Worm (Caenorhabditis elegans) whole organism, L2 larva: Measurements from ENCODE around the gene nhx-4.

Source experiments
- F13H6.1 ChIP-seq: sonication (generic microtip); optimal IDR thresholded peaks from 2 replicates; lab custom pipeline; 2016; ENCODE audit warnings: missing genetic modification characterization, missing compliant biosample characterization
- blmp-1 ChIP-seq: sonication (generic microtip); optimal IDR thresholded peaks from 2 replicates; lab custom pipeline; 2017; ENCODE audit warnings: missing genetic modification characterization, mild to moderate bottlenecking, missing compliant biosample characterization, antibody characterized with exemption, moderate library complexity; ENCODE audit not compliant: insufficient read depth
- crh-2 ChIP-seq: sonication (generic microtip); optimal IDR thresholded peaks from 2 replicates; lab custom pipeline; 2017; ENCODE audit warnings: missing biosample characterization, missing genetic modification characterization
- egl-27 ChIP-seq: sonication (generic microtip); optimal IDR thresholded peaks from 3 replicates; lab custom pipeline; 2017; ENCODE audit warnings: missing biosample characterization, missing genetic modification reagents, missing genetic modification characterization
- lin-13 ChIP-seq: fragments of 150-350 bp; optimal IDR thresholded peaks from 2 replicates; lab custom pipeline; 2014; ENCODE audit warnings: missing biosample characterization, missing genetic modification reagents, missing genetic modification characterization
- mdl-1 ChIP-seq, 2 experiments: fragments of 150-350 bp in 1 of 2; sonication (generic microtip) in 1 of 2; optimal IDR thresholded peaks; 2 replicates each; lab custom pipeline; 2017; ENCODE audit warnings: missing biosample characterization in 2 of 2, missing genetic modification characterization in 2 of 2
- nhr-12 ChIP-seq: fragments of 150-350 bp; optimal IDR thresholded peaks from 2 replicates; lab custom pipeline; 2014; ENCODE audit warnings: missing biosample characterization, missing genetic modification characterization
- nhr-23 ChIP-seq: fragments of 150-350 bp; optimal IDR thresholded peaks from 2 replicates; lab custom pipeline; 2014; ENCODE audit warnings: missing biosample characterization, missing genetic modification reagents, missing genetic modification characterization
- nhr-25 ChIP-seq: fragments of 150-350 bp; sonication (generic microtip); optimal IDR thresholded peaks from 3 replicates; lab custom pipeline; 2014; ENCODE audit warnings: missing biosample characterization, missing genetic modification characterization
- skn-1 ChIP-seq: sonication (generic microtip); optimal IDR thresholded peaks from 2 replicates; lab custom pipeline; 2017; ENCODE audit warnings: missing biosample characterization, missing genetic modification characterization
- snpc-4 ChIP-seq: fragments of 150-350 bp; optimal IDR thresholded peaks from 2 replicates; lab custom pipeline; 2014; ENCODE audit warnings: missing biosample characterization, missing genetic modification characterization
- unc-62 ChIP-seq: fragments of 150-350 bp; optimal IDR thresholded peaks from 2 replicates; lab custom pipeline; 2014; ENCODE audit warnings: missing biosample characterization, missing genetic modification reagents, missing genetic modification characterization
- zag-1 ChIP-seq: fragments of 150-350 bp; optimal IDR thresholded peaks from 2 replicates; lab custom pipeline; 2014; ENCODE audit warnings: missing biosample characterization, missing genetic modification characterization
- ztf-1 ChIP-seq: fragments of 200-800 bp; sonication (Bioruptor generic); conservative IDR thresholded peaks from 2 replicates; pipeline ENCODE4 v1.3.6; 2022; ENCODE audit warnings: missing genetic modification characterization, missing compliant biosample characterization

DNA sequence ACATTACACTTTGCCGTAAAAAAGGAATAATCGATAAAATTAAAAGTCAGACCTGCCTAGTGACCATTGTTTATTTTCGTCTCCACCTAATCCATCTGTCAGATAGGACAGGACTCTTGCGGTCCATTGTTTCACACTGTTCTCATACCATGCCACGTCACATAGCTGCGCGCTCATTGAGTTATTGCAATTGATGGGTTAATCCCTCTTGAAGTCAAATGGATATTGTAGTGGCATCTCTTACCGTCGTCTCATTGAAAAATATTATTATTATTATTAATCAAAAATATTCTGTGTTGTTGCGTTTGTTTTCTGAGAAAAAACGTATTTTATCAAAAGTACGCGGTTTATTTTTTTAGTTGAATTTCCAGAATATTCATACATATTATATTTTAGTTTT is 25.9 kb upstream of the nhx-4 start:
- TF ChIP-seq F13H6.1 (tag; lab: Kevin White, UChicago) (no peak), unc-62 (GFP tag; lab: Kevin White, UChicago) (no peak), snpc-4 (tag; lab: Kevin White, UChicago) (no peak), blmp-1 (tag; lab: Kevin White, UChicago) (no peak), nhr-23 (tag; lab: Kevin White, UChicago) (no peak), nhr-25 (no peak), skn-1 (no peak), zag-1 (no peak), nhr-12 (no peak), mdl-1 (tag; optimal IDR thresholded peaks at IDR 0.05; lab: Kevin White, UChicago) (no peak), ztf-1 (no peak), egl-27 (tag; lab: Kevin White, UChicago) (no peak), crh-2 (tag; lab: Kevin White, UChicago) (no peak), lin-13 (GFP tag; lab: Kevin White, UChicago) (no peak)
